Fruit fly (Drosophila melanogaster) whole organism, prepupa: ENCODE measurements around the gene Inx3.

Source experiments
- Blimp-1 ChIP-seq: fragments of 200-800 bp; sonication (Bioruptor generic); optimal IDR thresholded peaks from 3 replicates; lab custom pipeline; 2017; ENCODE audit warnings: missing biosample characterization, missing genetic modification characterization, mild to moderate bottlenecking, moderate library complexity, missing genetic modification reagents
- CG10631 ChIP-seq: fragments of 200-800 bp; sonication (Bioruptor generic); optimal IDR thresholded peaks from 2 replicates; lab custom pipeline; 2016; ENCODE audit warnings: missing biosample characterization, missing genetic modification characterization
- CG10669 ChIP-seq: fragments of 200-800 bp; sonication (Bioruptor generic); optimal IDR thresholded peaks from 3 replicates; lab custom pipeline; 2018; ENCODE audit warnings: missing biosample characterization, mild to moderate bottlenecking, missing genetic modification characterization, moderate library complexity
- CG11762 ChIP-seq: fragments of 200-800 bp; sonication (Bioruptor generic); optimal IDR thresholded peaks from 3 replicates; lab custom pipeline; 2016; ENCODE audit warnings: missing biosample characterization, missing genetic modification characterization; ENCODE audit not compliant: insufficient read depth
- CG1621 ChIP-seq: fragments of 200-800 bp; sonication (Bioruptor generic); optimal IDR thresholded peaks from 3 replicates; lab custom pipeline; 2018; ENCODE audit warnings: missing biosample characterization, mild to moderate bottlenecking, missing genetic modification characterization
- CG16779 ChIP-seq: fragments of 200-800 bp; sonication (Bioruptor generic); optimal IDR thresholded peaks from 3 replicates; lab custom pipeline; 2017; ENCODE audit warnings: missing biosample characterization, mild to moderate bottlenecking, missing genetic modification characterization
- CG3032 ChIP-seq: fragments of 200-800 bp; optimal IDR thresholded peaks from 2 replicates; lab custom pipeline; 2019; ENCODE audit warnings: missing biosample characterization, mild to moderate bottlenecking, missing genetic modification characterization, moderate library complexity
- CG31627 ChIP-seq: fragments of 200-800 bp; sonication (Bioruptor generic); optimal IDR thresholded peaks from 3 replicates; lab custom pipeline; 2016; ENCODE audit warnings: missing biosample characterization, missing genetic modification characterization
- CG34406 ChIP-seq: fragments of 200-800 bp; sonication (Bioruptor generic); optimal IDR thresholded peaks from 3 replicates; lab custom pipeline; 2016; ENCODE audit warnings: missing biosample characterization, missing genetic modification characterization
- CG3919 ChIP-seq: fragments of 200-800 bp; sonication (Bioruptor generic); optimal IDR thresholded peaks from 3 replicates; lab custom pipeline; 2016; ENCODE audit warnings: missing biosample characterization, missing genetic modification characterization
- CG4318 ChIP-seq: fragments of 200-800 bp; sonication (Bioruptor generic); optimal IDR thresholded peaks from 3 replicates; lab custom pipeline; 2017; ENCODE audit warnings: missing biosample characterization, mild to moderate bottlenecking, missing genetic modification characterization
- CG6163 ChIP-seq: fragments of 200-800 bp; sonication (Bioruptor generic); IDR thresholded peaks from 3 replicates; pipeline ENCODE4 v1.3.6; 2022; ENCODE audit warnings: missing biosample characterization, missing genetic modification characterization
- CG6792 ChIP-seq: fragments of 200-800 bp; sonication (Bioruptor generic); optimal IDR thresholded peaks from 3 replicates; lab custom pipeline; 2016; ENCODE audit warnings: missing biosample characterization, missing genetic modification characterization
- CG6808 ChIP-seq: fragments of 200-800 bp; sonication (Bioruptor generic); optimal IDR thresholded peaks from 3 replicates; lab custom pipeline; 2017; ENCODE audit warnings: missing biosample characterization, missing genetic modification characterization, mild to moderate bottlenecking, moderate library complexity, missing genetic modification reagents
- CG6854 ChIP-seq: fragments of 200-800 bp; sonication (Bioruptor generic); optimal IDR thresholded peaks from 2 replicates; lab custom pipeline; 2017; ENCODE audit warnings: missing biosample characterization, mild to moderate bottlenecking, missing genetic modification characterization
- CG7368 ChIP-seq: fragments of 200-800 bp; sonication (Bioruptor generic); optimal IDR thresholded peaks from 3 replicates; lab custom pipeline; 2016; ENCODE audit warnings: missing biosample characterization, missing genetic modification characterization
- CG8119 ChIP-seq: fragments of 200-800 bp; sonication (Bioruptor generic); IDR thresholded peaks from 3 replicates; pipeline ENCODE4 v1.3.6; 2022; ENCODE audit warnings: missing biosample characterization, missing genetic modification characterization
- CG8319 ChIP-seq: fragments of 200-800 bp; sonication (Bioruptor generic); optimal IDR thresholded peaks from 3 replicates; lab custom pipeline; 2016; ENCODE audit warnings: missing biosample characterization, missing genetic modification characterization
- CG8632 ChIP-seq: fragments of 200-800 bp; sonication (Bioruptor generic); optimal IDR thresholded peaks from 3 replicates; lab custom pipeline; 2016; ENCODE audit warnings: missing biosample characterization, missing genetic modification characterization
- CG9139 ChIP-seq: fragments of 200-800 bp; sonication (Bioruptor generic); optimal IDR thresholded peaks from 3 replicates; lab custom pipeline; 2017; ENCODE audit warnings: missing biosample characterization, mild to moderate bottlenecking, missing genetic modification characterization
- Eip75B ChIP-seq: fragments of 200-800 bp; sonication (Bioruptor generic); optimal IDR thresholded peaks from 3 replicates; lab custom pipeline; 2016; ENCODE audit warnings: missing biosample characterization, missing genetic modification characterization
- Eip78C ChIP-seq: fragments of 200-800 bp; sonication (Bioruptor generic); peaks from one replicate; lab custom pipeline; 2016; ENCODE audit warnings: missing biosample characterization, missing genetic modification characterization
- Eip93F ChIP-seq: fragments of 200-800 bp; sonication (Bioruptor generic); optimal IDR thresholded peaks from 2 replicates; lab custom pipeline; 2016; ENCODE audit warnings: missing biosample characterization, mild to moderate bottlenecking, missing genetic modification characterization
- Gug ChIP-seq: fragments of 200-800 bp; sonication (Bioruptor generic); IDR thresholded peaks from 2 replicates; pipeline ENCODE4 v1.3.6; 2022; ENCODE audit warnings: missing biosample characterization, missing genetic modification characterization
- Hr4 ChIP-seq: fragments of 200-800 bp; sonication (Bioruptor generic); optimal IDR thresholded peaks from 3 replicates; lab custom pipeline; 2016; ENCODE audit warnings: missing biosample characterization, missing genetic modification characterization
- Lpt ChIP-seq: fragments of 200-800 bp; sonication (Bioruptor generic); optimal IDR thresholded peaks from 3 replicates; lab custom pipeline; 2016; ENCODE audit warnings: missing biosample characterization, missing genetic modification characterization
- Smox ChIP-seq: fragments of 200-800 bp; sonication (Bioruptor generic); optimal IDR thresholded peaks from 3 replicates; lab custom pipeline; 2016; ENCODE audit warnings: missing biosample characterization, missing genetic modification characterization
- Sox14 ChIP-seq: fragments of 200-800 bp; sonication (Bioruptor generic); optimal IDR thresholded peaks from 3 replicates; lab custom pipeline; 2016; ENCODE audit warnings: missing biosample characterization, missing genetic modification characterization
- achi ChIP-seq: fragments of 200-800 bp; sonication (Bioruptor generic); optimal IDR thresholded peaks from 3 replicates; lab custom pipeline; 2016; ENCODE audit warnings: missing biosample characterization, missing genetic modification characterization
- dac ChIP-seq: fragments of 200-800 bp; sonication (Bioruptor generic); optimal IDR thresholded peaks from 2 replicates; lab custom pipeline; 2017; ENCODE audit warnings: missing biosample characterization, mild to moderate bottlenecking, missing genetic modification characterization
- dsx ChIP-seq: fragments of 200-800 bp; optimal IDR thresholded peaks from 3 replicates; lab custom pipeline; 2019; ENCODE audit warnings: missing biosample characterization, mild to moderate bottlenecking, missing genetic modification characterization, moderate library complexity; ENCODE audit not compliant: poor library complexity, severe bottlenecking
- eg ChIP-seq: fragments of 200-800 bp; sonication (Bioruptor generic); IDR thresholded peaks from 3 replicates; pipeline ENCODE4 v1.3.6; 2022; ENCODE audit warnings: missing biosample characterization, missing genetic modification characterization
- esn ChIP-seq: fragments of 200-800 bp; sonication (Bioruptor generic); optimal IDR thresholded peaks from 2 replicates; lab custom pipeline; 2016; ENCODE audit warnings: missing biosample characterization, mild to moderate bottlenecking, missing genetic modification characterization, moderate library complexity
- fd59A ChIP-seq: fragments of 200-800 bp; sonication (Bioruptor generic); optimal IDR thresholded peaks from 2 replicates; lab custom pipeline; 2017; ENCODE audit warnings: missing biosample characterization, mild to moderate bottlenecking, missing genetic modification characterization, missing genetic modification reagents
- fd85E ChIP-seq: fragments of 200-800 bp; sonication (Bioruptor generic); optimal IDR thresholded peaks from 3 replicates; lab custom pipeline; 2016; ENCODE audit warnings: missing biosample characterization, missing genetic modification characterization
- fkh ChIP-seq: fragments of 200-800 bp; sonication (Bioruptor generic); optimal IDR thresholded peaks from 3 replicates; lab custom pipeline; 2017; ENCODE audit warnings: missing biosample characterization, mild to moderate bottlenecking, missing genetic modification characterization, moderate library complexity
- lz ChIP-seq: fragments of 200-800 bp; sonication (Bioruptor generic); optimal IDR thresholded peaks from 3 replicates; lab custom pipeline; 2016; ENCODE audit warnings: missing biosample characterization, missing genetic modification characterization
- pdm3 ChIP-seq: fragments of 200-800 bp; sonication (Bioruptor generic); optimal IDR thresholded peaks from 3 replicates; lab custom pipeline; 2016; ENCODE audit warnings: missing biosample characterization, missing genetic modification characterization
- salr ChIP-seq, 2 experiments: fragments of 200-800 bp; sonication (Bioruptor generic); optimal IDR thresholded peaks; 3 replicates each; lab custom pipeline; 2016 to 2018; ENCODE audit warnings: missing biosample characterization in 2 of 2, missing genetic modification characterization in 2 of 2, mild to moderate bottlenecking in 1 of 2
- spab ChIP-seq: fragments of 200-800 bp; sonication (Bioruptor generic); optimal IDR thresholded peaks from 2 replicates; lab custom pipeline; 2017; ENCODE audit warnings: missing biosample characterization, mild to moderate bottlenecking, missing genetic modification characterization, missing genetic modification reagents
- ss ChIP-seq, 2 experiments: fragments of 200-800 bp; sonication (Bioruptor generic); optimal IDR thresholded peaks; 2 replicates in 1 of 2; 3 replicates in 1 of 2; lab custom pipeline; 2017 to 2018; ENCODE audit warnings: mild to moderate bottlenecking in 2 of 2, missing biosample characterization in 2 of 2, missing genetic modification characterization in 2 of 2, moderate library complexity in 1 of 2
- svp ChIP-seq: fragments of 200-800 bp; sonication (Bioruptor generic); peaks from one replicate; lab custom pipeline; 2016; ENCODE audit warnings: missing biosample characterization, missing genetic modification characterization
- topi ChIP-seq: fragments of 200-800 bp; sonication (Bioruptor generic); optimal IDR thresholded peaks from 3 replicates; lab custom pipeline; 2016; ENCODE audit warnings: missing biosample characterization, missing genetic modification characterization

The Inx3 gene

dm6 chr3R:28861309-28862157, 2.2 kb upstream of the Inx3 start (continued):
- TF ChIP-seq pdm3 (GFP tag; lab: Kevin White, UChicago) (no peak), CG9139 (peak; percentile 41), CG1621 (tag; lab: Kevin White, UChicago) (peak; percentile 82), Blimp-1 (GFP tag; lab: Kevin White, UChicago) (no peak), fkh (GFP tag; lab: Kevin White, UChicago) (no peak), topi (GFP tag; lab: Kevin White, UChicago) (no peak), Lpt (peak; percentile 30), eg (no peak; the same call in 2 of the 3 replicates), CG8319 (no peak), fd85E (peak; percentile 51), svp (peak; percentile 20), spab (GFP tag; lab: Kevin White, UChicago) (no peak), ss (GFP tag; optimal IDR thresholded peaks at IDR 0.05; lab: Kevin White, UChicago) (peak in 1 of 2 experiments; percentile 16), CG34406 (no peak)
- TF ChIP-seq, all 60 proteins: peak for 13

DNA sequence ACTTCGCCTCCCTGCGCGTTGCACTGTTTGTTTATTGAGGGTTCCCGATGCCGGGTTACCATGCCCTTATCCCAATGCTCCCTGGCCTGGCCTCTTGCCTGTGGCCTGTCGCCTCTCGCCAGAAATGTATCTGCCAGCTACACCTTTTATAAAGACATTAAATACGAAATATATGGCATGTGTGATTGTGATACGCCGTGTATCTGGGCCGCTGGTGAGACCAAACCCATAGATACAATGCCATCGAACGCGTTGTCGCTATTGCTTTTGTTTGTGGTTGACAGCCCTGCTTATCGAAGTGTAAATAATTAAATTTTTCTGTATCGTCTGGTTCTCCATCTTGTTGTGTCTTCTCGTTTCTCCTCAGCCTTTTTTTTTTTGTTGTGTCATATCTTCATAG, 1.3 kb upstream of the Inx3 start:
- TF ChIP-seq CG6854 (GFP tag; lab: Kevin White, UChicago) (no peak), CG6808 (GFP tag; lab: Kevin White, UChicago) (no peak), fkh (GFP tag; lab: Kevin White, UChicago) (peak; percentile 46), dsx (GFP tag; lab: Kevin White, UChicago) (peak; percentile 12)

DNA sequence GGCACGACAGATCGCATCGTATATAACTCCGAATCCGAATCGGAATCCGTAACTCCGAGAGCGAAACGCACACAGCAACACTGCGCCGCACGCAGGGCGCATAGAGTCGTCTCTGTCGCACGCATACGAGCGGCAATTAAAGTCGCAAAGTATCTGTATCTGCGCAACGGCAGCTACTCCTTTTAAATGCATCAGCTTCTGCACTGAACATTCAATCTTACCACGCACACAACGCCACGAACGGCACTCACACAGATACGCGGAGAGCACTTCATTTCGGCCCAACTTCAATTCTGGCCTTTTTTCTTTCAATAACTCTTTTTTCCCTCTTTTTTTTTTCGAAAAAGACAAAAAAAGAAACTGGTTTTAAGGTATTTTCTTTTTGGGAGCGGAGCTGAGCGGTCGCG, 1.1 kb downstream of the Inx3 start:
- TF ChIP-seq CG7368 (GFP tag; lab: Kevin White, UChicago), result peak; percentile 52
- peak; percentile 37 for TF ChIP-seq CG6792
- TF ChIP-seq svp, result no peak
- peak; percentile 21 for TF ChIP-seq fd85E
- no peak for TF ChIP-seq fkh (GFP tag; lab: Kevin White, UChicago)
- TF ChIP-seq CG4318, result no peak
- peak; percentile 66 for TF ChIP-seq CG34406
- peak; percentile 59 for TF ChIP-seq pdm3 (GFP tag; lab: Kevin White, UChicago)
- peak; percentile 92 for TF ChIP-seq CG6163 (GFP tag; lab: Robert Waterston, UW)
- peak; percentile 59 for TF ChIP-seq achi (GFP tag; lab: Kevin White, UChicago)
- peak; percentile 75 for TF ChIP-seq Eip75B (GFP tag; lab: Kevin White, UChicago)
- peak; percentile 97 for TF ChIP-seq CG9139
- TF ChIP-seq spab (GFP tag; lab: Kevin White, UChicago), result peak; percentile 94
- peak; percentile 37 to 46 for TF ChIP-seq salr (GFP tag; optimal IDR thresholded peaks at IDR 0.05; lab: Kevin White, UChicago)
- peak; percentile 57 for TF ChIP-seq CG11762 (GFP tag; lab: Kevin White, UChicago)
- peak; percentile 83 for TF ChIP-seq CG10669
- TF ChIP-seq eg, result peak; percentile 85
- TF ChIP-seq lz (GFP tag; lab: Kevin White, UChicago), result no peak
- TF ChIP-seq Smox (GFP tag; lab: Kevin White, UChicago), result peak; percentile 9
- peak; percentile 57 for TF ChIP-seq Eip78C
- no peak; the same call in 1 of the 2 replicates for TF ChIP-seq Gug
- TF ChIP-seq CG8632 (GFP tag; lab: Kevin White, UChicago), result peak; percentile 73
- peak; percentile 86 for TF ChIP-seq CG8119 (GFP tag; lab: Robert Waterston, UW)
- peak; percentile 14 for TF ChIP-seq dac
- peak; percentile 17 for TF ChIP-seq Sox14 (GFP tag; lab: Kevin White, UChicago)
- TF ChIP-seq topi (GFP tag; lab: Kevin White, UChicago), result peak; percentile 29
- TF ChIP-seq Eip93F (GFP tag; lab: Kevin White, UChicago), result peak; percentile 38
- peak; percentile 69 for TF ChIP-seq fd59A
- peak; percentile 88 for TF ChIP-seq CG1621 (tag; lab: Kevin White, UChicago)
- TF ChIP-seq ss (GFP tag; optimal IDR thresholded peaks at IDR 0.05; lab: Kevin White, UChicago), result peak; percentile 98 to 99
- TF ChIP-seq CG6808 (GFP tag; lab: Kevin White, UChicago), result peak; percentile 92
- peak; percentile 72 for TF ChIP-seq CG3919
- TF ChIP-seq CG16779, result peak; percentile 88
- peak; percentile 9 for TF ChIP-seq esn (GFP tag; lab: Kevin White, UChicago)
- TF ChIP-seq CG3032 (tag; lab: Kevin White, UChicago), result peak; percentile 72
- no peak for TF ChIP-seq Hr4
- TF ChIP-seq CG6854 (GFP tag; lab: Kevin White, UChicago), result peak; percentile 83
- no peak for TF ChIP-seq CG31627
- peak; percentile 40 for TF ChIP-seq CG10631
